Fruit fly (Drosophila melanogaster): ENCODE data around the gene CG33928.
A peak's percentile ranks its signal among the peaks of the same experiment; 100 is the strongest.

Gene CG33928

DNA sequence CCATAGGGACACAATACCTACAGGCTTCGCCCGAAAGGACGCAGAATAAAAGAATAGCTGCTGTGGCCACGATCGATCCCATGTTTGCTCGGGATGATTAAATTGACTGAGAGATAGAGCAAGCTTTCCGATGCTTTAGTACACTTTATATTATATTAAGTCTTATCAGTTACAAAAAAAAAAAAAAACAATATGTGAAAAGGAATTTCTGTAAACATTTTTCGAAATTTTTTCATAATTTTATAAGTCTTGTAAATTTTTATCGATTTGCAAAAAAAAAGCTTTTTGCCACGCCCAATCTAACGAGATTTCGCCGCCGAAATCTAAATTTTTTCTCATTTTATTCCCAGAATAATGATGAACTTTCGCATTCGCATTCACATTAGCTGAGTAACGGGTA is 21.5 kb upstream of the CG33928 start, which contains the start of gene CG18563:
TSS of gene CG18563 (minus strand) at position 101 of the 400 bp plus-strand sequence.
- TF ChIP-seq CG3847 (GFP tag; IDR thresholded peaks at IDR 0.05) = no peak
- no peak for TF ChIP-seq pan (optimal IDR thresholded peaks at IDR 0.05)
- no peak for TF ChIP-seq pan (GFP tag; optimal IDR thresholded peaks at IDR 0.05 in 1 of 2, IDR thresholded peaks at IDR 0.05 in 1 of 2)
- no peak for TF ChIP-seq CG8359 (GFP tag; optimal IDR thresholded peaks at IDR 0.05; ENCODE audit: borderline replicate concordance)
- TF ChIP-seq CG1233 (GFP tag; optimal IDR thresholded peaks at IDR 0.05) = no peak
- TF ChIP-seq Asciz (GFP tag; optimal IDR thresholded peaks at IDR 0.05) = no peak
- no peak for TF ChIP-seq NFAT (GFP tag; IDR thresholded peaks at IDR 0.05)
- no peak for TF ChIP-seq btn (GFP tag; optimal IDR thresholded peaks at IDR 0.05)
- TF ChIP-seq trh (GFP tag; optimal IDR thresholded peaks at IDR 0.05) = no peak
- TF ChIP-seq Nf-YB (GFP tag; optimal IDR thresholded peaks at IDR 0.05) = no peak
- TF ChIP-seq CG13894 (tag; optimal IDR thresholded peaks at IDR 0.05) = no peak
- TF ChIP-seq CG7556 (GFP tag; optimal IDR thresholded peaks at IDR 0.05) = no peak
- no peak for TF ChIP-seq CG1792 (GFP tag; optimal IDR thresholded peaks at IDR 0.05)
- TF ChIP-seq run (tag; optimal IDR thresholded peaks at IDR 0.05) = no peak
- TF ChIP-seq gro (GFP tag; optimal IDR thresholded peaks at IDR 0.05) = no peak
- TF ChIP-seq ro (GFP tag; IDR thresholded peaks at IDR 0.05) = no peak
- TF ChIP-seq bbx (GFP tag; IDR thresholded peaks at IDR 0.05; ENCODE audit: partially characterized antibody) = no peak
- no peak for TF ChIP-seq nerfin-2 (GFP tag; IDR thresholded peaks at IDR 0.05; ENCODE audit: partially characterized antibody)

DNA sequence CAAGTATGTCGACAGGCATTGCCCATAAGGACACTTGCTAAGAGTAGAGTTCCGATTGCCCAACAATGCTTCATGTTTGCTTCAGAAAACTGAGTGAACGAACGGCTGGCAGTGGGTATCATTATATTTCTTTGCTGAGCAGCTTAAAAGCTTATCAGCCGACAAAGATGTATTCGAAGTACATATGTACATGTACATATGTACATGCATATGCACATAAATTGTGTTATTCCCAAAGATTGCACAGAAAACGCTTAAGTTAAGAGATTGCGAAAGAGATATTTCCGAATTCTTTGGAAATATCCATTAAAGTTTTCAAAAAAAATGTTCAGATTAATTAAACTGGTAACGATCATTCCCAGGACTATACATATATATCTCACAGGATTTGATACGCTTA is 19.4 kb upstream of the CG33928 start, which contains the start of gene SPH93:
TSS of gene SPH93 (minus strand) at position 101 of the 400 bp plus-strand sequence.
- TF ChIP-seq nerfin-2 (GFP tag; IDR thresholded peaks at IDR 0.05; ENCODE audit: partially characterized antibody) (no peak), pita (GFP tag; optimal IDR thresholded peaks at IDR 0.05) (no peak), CG8765 (GFP tag; IDR thresholded peaks at IDR 0.05) (no peak), Hr51 (GFP tag; optimal IDR thresholded peaks at IDR 0.05) (no peak), CG17802 (tag; optimal IDR thresholded peaks at IDR 0.05) (no peak), dpn (GFP tag; optimal IDR thresholded peaks at IDR 0.05) (no peak), E2f2 (GFP tag; IDR thresholded peaks at IDR 0.05) (no peak), Adf1 (GFP tag; IDR thresholded peaks at IDR 0.05) (no peak), CG14860 (GFP tag; IDR thresholded peaks at IDR 0.05; ENCODE audit: partially characterized antibody) (no peak), HmgD (GFP tag; optimal IDR thresholded peaks at IDR 0.05) (no peak), CG17568 (GFP tag; optimal IDR thresholded peaks at IDR 0.05) (no peak), ind (GFP tag; optimal IDR thresholded peaks at IDR 0.05) (no peak), Dek (tag; optimal IDR thresholded peaks at IDR 0.05) (no peak), slbo (GFP tag; IDR thresholded peaks at IDR 0.05) (no peak), CG4404 (GFP tag; IDR thresholded peaks at IDR 0.05) (no peak), CrebB (tag; optimal IDR thresholded peaks at IDR 0.05) (no peak)

DNA sequence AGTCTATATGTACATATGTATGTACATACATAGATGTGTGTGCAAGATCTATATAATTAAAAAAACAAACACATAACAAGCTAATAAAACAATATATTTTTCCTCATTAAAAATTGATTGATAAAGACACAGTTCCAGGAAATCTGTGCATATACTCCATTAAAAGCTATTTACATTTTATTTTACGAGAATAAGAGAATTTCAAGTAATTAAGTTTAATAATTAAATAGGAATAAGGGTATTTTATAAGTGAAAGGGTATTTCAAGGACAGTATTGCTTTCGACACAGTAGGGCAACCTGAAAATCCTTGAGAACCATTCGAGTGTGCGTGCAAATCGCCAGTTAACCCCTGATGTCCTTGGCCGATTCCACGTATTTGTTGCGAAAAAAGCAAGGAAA is 16.2 kb upstream of the CG33928 start, which contains the start of gene CG5050:
TSS of gene CG5050 (plus strand) at position 301 of the 400 bp plus-strand sequence.
- TF ChIP-seq CG11456 (GFP tag; IDR thresholded peaks at IDR 0.05) (no peak), CG17328 (GFP tag; IDR thresholded peaks at IDR 0.05) (no peak), Gug (GFP tag; IDR thresholded peaks at IDR 0.05) (no peak)

DNA sequence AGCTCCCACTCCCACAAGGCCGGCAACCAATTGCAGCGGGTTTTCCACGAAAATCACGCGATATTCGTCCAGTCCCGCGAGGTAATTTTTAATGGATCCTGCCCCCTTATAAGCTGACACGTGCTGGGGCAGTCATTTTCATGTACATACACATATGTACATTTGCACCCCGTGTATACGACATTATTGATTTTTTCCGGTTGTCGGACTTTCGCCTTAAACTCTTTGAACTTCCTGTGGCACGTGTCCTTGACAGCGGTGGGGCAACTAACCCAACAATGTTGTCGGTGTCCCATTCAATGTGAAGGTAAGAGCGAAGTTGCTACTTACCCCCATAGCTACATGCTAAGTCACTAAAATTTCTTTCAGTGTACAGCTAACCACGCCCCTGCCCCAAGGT is 15.7 kb upstream of the CG33928 start:
- TF ChIP-seq Hey (tag; optimal IDR thresholded peaks at IDR 0.05) (peak; percentile 92), cwo (GFP tag; optimal IDR thresholded peaks at IDR 0.05) (peak; percentile 38), fu2 (GFP tag; optimal IDR thresholded peaks at IDR 0.05) (no peak), sens (GFP tag) (peak; percentile 50), CG17361 (GFP tag; IDR thresholded peaks at IDR 0.05) (no peak)
